Fruit fly (Drosophila melanogaster): Measurements from ENCODE around the gene Nnf1b.
A peak's percentile ranks its signal among the peaks of the same experiment; 100 is the strongest.

Gene Nnf1b

DNA sequence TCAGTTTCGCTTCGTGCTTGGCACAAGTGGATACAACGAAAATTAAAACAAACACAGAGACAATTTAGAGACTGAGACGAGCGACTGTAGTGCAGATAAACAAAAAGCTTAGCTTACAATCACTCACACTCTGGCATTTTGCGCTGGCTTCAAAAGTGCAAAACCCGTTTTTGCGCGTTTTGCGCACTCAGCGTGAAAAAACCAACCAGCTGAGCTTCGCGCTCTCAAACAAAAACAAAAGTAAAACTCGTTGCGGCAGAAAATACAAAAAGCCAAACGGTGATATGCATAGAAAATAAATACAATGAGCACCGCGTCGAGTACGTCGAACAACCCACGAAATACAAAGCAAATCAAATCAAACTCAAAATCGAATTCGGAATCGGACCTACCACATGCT, 30.3 kb downstream of the Nnf1b start (continued):
- TF ChIP-seq CG43689 (GFP tag; IDR thresholded peaks at IDR 0.05) (no peak), pan (optimal IDR thresholded peaks at IDR 0.05) (no peak), pan (GFP tag; optimal IDR thresholded peaks at IDR 0.05 in 1 of 2, IDR thresholded peaks at IDR 0.05 in 1 of 2) (peak in 1 of 2 experiments; percentile 27), E2f1 (GFP tag; IDR thresholded peaks at IDR 0.05) (no peak), Camta (GFP tag; optimal IDR thresholded peaks at IDR 0.05) (no peak), HHEX (GFP tag; optimal IDR thresholded peaks at IDR 0.05) (no peak), CG4617 (GFP tag; optimal IDR thresholded peaks at IDR 0.05; ENCODE audit: borderline replicate concordance) (no peak), HLH4C (GFP tag; IDR thresholded peaks at IDR 0.05; ENCODE audit: partially characterized antibody) (no peak), Xrp1 (GFP tag; IDR thresholded peaks at IDR 0.05) (no peak), gcm2 (GFP tag; optimal IDR thresholded peaks at IDR 0.05) (no peak), E2f2 (GFP tag; IDR thresholded peaks at IDR 0.05) (no peak), sug (tag; optimal IDR thresholded peaks at IDR 0.05) (no peak), Tbp (GFP tag; optimal IDR thresholded peaks at IDR 0.05) (no peak), CG2129 (GFP tag; IDR thresholded peaks at IDR 0.05; ENCODE audit: partially characterized antibody) (no peak), abd-A (tag; optimal IDR thresholded peaks at IDR 0.05) (no peak), Fer1 (GFP tag; optimal IDR thresholded peaks at IDR 0.05) (no peak), sna (GFP tag; IDR thresholded peaks at IDR 0.05; ENCODE audit: partially characterized antibody) (no peak), hbn (GFP tag; IDR thresholded peaks at IDR 0.05; ENCODE audit: partially characterized antibody) (no peak), CG17829 (tag; optimal IDR thresholded peaks at IDR 0.05) (no peak), ATbp (GFP tag; optimal IDR thresholded peaks at IDR 0.05) (no peak), fd64A (GFP tag; optimal IDR thresholded peaks at IDR 0.05) (no peak), chinmo (GFP tag; IDR thresholded peaks at IDR 0.05; ENCODE audit: partially characterized antibody) (peak; percentile 90; the same call in 2 of the 4 replicates), CG6765 (GFP tag; optimal IDR thresholded peaks at IDR 0.05) (peak; percentile 2), zfh2 (GFP tag; optimal IDR thresholded peaks at IDR 0.05) (no peak), CG12155 (GFP tag; optimal IDR thresholded peaks at IDR 0.05) (no peak), CG11560 (tag; IDR thresholded peaks at IDR 0.05) (no peak), nom (GFP tag; optimal IDR thresholded peaks at IDR 0.05) (peak; percentile 38), CG7839 (tag; optimal IDR thresholded peaks at IDR 0.05) (no peak), CG12744 (GFP tag; optimal IDR thresholded peaks at IDR 0.05) (no peak)

DNA sequence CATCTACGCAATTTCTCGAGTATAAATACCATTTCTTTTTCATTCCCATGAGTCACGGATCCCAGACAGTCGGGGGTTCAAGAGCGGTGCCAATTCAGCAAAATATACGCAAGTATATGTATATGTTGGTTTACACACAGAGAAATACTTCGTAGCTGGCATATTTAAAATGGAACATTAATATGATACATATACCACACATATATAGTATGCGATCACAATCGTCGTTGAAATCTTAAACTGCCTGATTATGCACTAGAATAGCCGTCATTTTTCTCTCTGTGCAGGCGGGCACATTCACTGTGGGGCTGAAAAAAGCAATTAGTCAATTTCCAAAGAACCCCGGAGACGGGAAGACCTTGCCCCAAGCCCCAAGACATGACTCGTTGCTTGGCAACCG, 31.3 kb downstream of the Nnf1b start:
- TF ChIP-seq pum (GFP tag; optimal IDR thresholded peaks at IDR 0.05): no peak
- peak; percentile 77 for TF ChIP-seq gt (GFP tag; IDR thresholded peaks at IDR 0.05)
- TF ChIP-seq CG31441 (GFP tag; IDR thresholded peaks at IDR 0.05): peak; percentile 47; the same call in 1 of the 2 replicates
- TF ChIP-seq CG17359 (tag; optimal IDR thresholded peaks at IDR 0.05): peak; percentile 70
- peak; percentile 23 for TF ChIP-seq CG1529 (GFP tag; optimal IDR thresholded peaks at IDR 0.05)
- no peak for TF ChIP-seq dan (GFP tag; IDR thresholded peaks at IDR 0.05)
- peak; percentile 35 for TF ChIP-seq bab2 (GFP tag; optimal IDR thresholded peaks at IDR 0.05)
- no peak for TF ChIP-seq MESR4 (GFP tag; optimal IDR thresholded peaks at IDR 0.05)
- TF ChIP-seq CG17385 (GFP tag; optimal IDR thresholded peaks at IDR 0.05): peak; percentile 57
- peak; percentile 95 for TF ChIP-seq nom (GFP tag; optimal IDR thresholded peaks at IDR 0.05)
- peak; percentile 30 for TF ChIP-seq gcm (GFP tag; optimal IDR thresholded peaks at IDR 0.05)
- peak; percentile 26 for TF ChIP-seq NK7.1 (GFP tag; optimal IDR thresholded peaks at IDR 0.05)
- peak; percentile 56 for TF ChIP-seq phol (tag; optimal IDR thresholded peaks at IDR 0.05)
- TF ChIP-seq Atf6 (GFP tag; IDR thresholded peaks at IDR 0.05): peak; percentile 85
- TF ChIP-seq CG15696 (tag; optimal IDR thresholded peaks at IDR 0.05): no peak
- TF ChIP-seq az2 (GFP tag; optimal IDR thresholded peaks at IDR 0.05): peak; percentile 62
- peak; percentile 48 for TF ChIP-seq nau (GFP tag; optimal IDR thresholded peaks at IDR 0.05)
- TF ChIP-seq CG32767 (GFP tag; IDR thresholded peaks at IDR 0.05): peak; percentile 45; the same call in 1 of the 2 replicates
- peak; percentile 76 for TF ChIP-seq CG7839 (tag; optimal IDR thresholded peaks at IDR 0.05)
- no peak for TF ChIP-seq Tbp (GFP tag; optimal IDR thresholded peaks at IDR 0.05)
- TF ChIP-seq CG12236 (GFP tag; optimal IDR thresholded peaks at IDR 0.05): peak; percentile 19
- no peak for TF ChIP-seq pan (optimal IDR thresholded peaks at IDR 0.05)
- TF ChIP-seq pan (GFP tag; optimal IDR thresholded peaks at IDR 0.05 in 1 of 2, IDR thresholded peaks at IDR 0.05 in 1 of 2): peak in 1 of 2 experiments; percentile 83
- peak; percentile 48 for TF ChIP-seq CG4854 (GFP tag; optimal IDR thresholded peaks at IDR 0.05)
- peak; percentile 45; the same call in 1 of the 3 replicates for TF ChIP-seq CG7357 (GFP tag; IDR thresholded peaks at IDR 0.05)
- no peak for TF ChIP-seq yki (optimal IDR thresholded peaks at IDR 0.05)
- TF ChIP-seq CG9727 (GFP tag; optimal IDR thresholded peaks at IDR 0.05): peak; percentile 65

All from whole organism, embryonic.